Fruit fly (Drosophila melanogaster): ENCODE results near the gene CG13318.

DNA sequence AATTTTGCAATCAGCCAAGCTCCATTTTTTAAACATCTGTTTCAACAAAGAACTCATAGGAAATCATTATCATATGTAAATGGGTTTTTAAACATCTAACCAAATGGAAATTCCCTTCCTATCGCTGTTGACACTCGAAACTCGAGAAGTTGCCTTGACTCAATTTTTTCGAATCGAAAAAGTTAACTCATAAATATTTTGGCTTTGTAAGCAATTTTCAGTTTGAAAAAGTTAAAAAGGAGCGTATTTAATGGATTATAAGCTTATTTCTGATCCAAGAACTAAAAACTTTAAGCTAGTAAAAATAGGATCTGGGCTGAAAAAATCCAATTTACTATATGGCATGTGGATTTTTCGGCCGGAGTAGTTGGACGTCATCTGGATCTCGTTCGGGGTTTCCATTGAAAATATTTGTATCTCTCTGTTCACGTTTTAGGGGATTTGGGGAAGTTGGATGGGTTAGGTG lies 40.7 kb upstream of the CG13318 start, which contains the start of gene CG9837:
- no peak for TF ChIP-seq CG8159 (tag; optimal IDR thresholded peaks at IDR 0.05)
- TF ChIP-seq CG17806 (tag; optimal IDR thresholded peaks at IDR 0.05): no peak
- TF ChIP-seq CG34367 (tag; optimal IDR thresholded peaks at IDR 0.05): no peak
- no peak for TF ChIP-seq CG14655 (GFP tag; optimal IDR thresholded peaks at IDR 0.05)
- no peak for TF ChIP-seq fd96Ca (GFP tag; IDR thresholded peaks at IDR 0.05)
- TF ChIP-seq CG10348 (GFP tag; IDR thresholded peaks at IDR 0.05): no peak
- no peak for TF ChIP-seq CG12605 (GFP tag; IDR thresholded peaks at IDR 0.05)
- TF ChIP-seq rn (GFP tag; IDR thresholded peaks at IDR 0.05): no peak

All from whole organism, pupa.